Fruit fly (Drosophila melanogaster): ENCODE measurements around the gene CG1394.

dm6 chrX:11153413-11153812, 17.1 kb downstream of the CG1394 start:
- TF ChIP-seq insv (optimal IDR thresholded peaks at IDR 0.05) (no peak), psq (optimal IDR thresholded peaks at IDR 0.05) (no peak)
